Fruit fly (Drosophila melanogaster) whole organism, wandering third instar larva: ENCODE data around the gene VhaM9.7-a.
A peak's percentile ranks its signal among the peaks of the same experiment; 100 is the strongest.

Source experiments
- Abd-B ChIP-seq: fragments of >200 bp; optimal IDR thresholded peaks from 2 replicates; lab custom pipeline; 2017; ENCODE audit warnings: missing biosample characterization, missing genetic modification characterization
- Dfd ChIP-seq: fragments of >200 bp; optimal IDR thresholded peaks from 2 replicates; lab custom pipeline; 2017; ENCODE audit warnings: missing biosample characterization, missing genetic modification characterization
- Dif ChIP-seq: fragments of 200-275, 200-300 bp; sonication (Bioruptor generic); optimal IDR thresholded peaks from 2 replicates; lab custom pipeline; 2018; ENCODE audit warnings: missing biosample characterization, missing genetic modification characterization; ENCODE audit not compliant: partially characterized antibody
- GATAd ChIP-seq: sonication (Bioruptor generic); optimal IDR thresholded peaks from 2 replicates; lab custom pipeline; 2016; ENCODE audit warnings: missing biosample characterization, missing genetic modification characterization
- HLH106 ChIP-seq: fragments of 200-800 bp; optimal IDR thresholded peaks from 3 replicates; lab custom pipeline; 2019; ENCODE audit warnings: missing biosample characterization, mild to moderate bottlenecking, missing genetic modification characterization, moderate library complexity
- Hnf4 ChIP-seq: fragments of 200-800 bp; sonication (Bioruptor generic); optimal IDR thresholded peaks from 2 replicates; lab custom pipeline; 2016; ENCODE audit warnings: missing biosample characterization, mild to moderate bottlenecking, missing genetic modification characterization
- Hr78 ChIP-seq: fragments of >200 bp; optimal IDR thresholded peaks from 2 replicates; lab custom pipeline; 2017; ENCODE audit warnings: missing biosample characterization, missing genetic modification characterization
- Hr83 ChIP-seq: fragments of 200-300 bp; sonication (Bioruptor generic); optimal IDR thresholded peaks from 2 replicates; lab custom pipeline; 2016; ENCODE audit warnings: missing biosample characterization, mild to moderate bottlenecking, missing genetic modification characterization, moderate library complexity; ENCODE audit not compliant: poor library complexity, severe bottlenecking
- Jra ChIP-seq: sonication (Bioruptor generic); optimal IDR thresholded peaks from 2 replicates; lab custom pipeline; 2016; ENCODE audit warnings: missing biosample characterization, missing genetic modification characterization
- Mio ChIP-seq: sonication (Bioruptor generic); optimal IDR thresholded peaks from 2 replicates; lab custom pipeline; 2016; ENCODE audit warnings: missing biosample characterization, missing genetic modification characterization
- N ChIP-seq: fragments of >200 bp; optimal IDR thresholded peaks from 2 replicates; lab custom pipeline; 2018; ENCODE audit warnings: missing biosample characterization, missing external identifiers, missing genetic modification characterization
- OdsH ChIP-seq: fragments of 200-800 bp; sonication (Bioruptor generic); optimal IDR thresholded peaks from 2 replicates; lab custom pipeline; 2016; ENCODE audit warnings: missing biosample characterization, mild to moderate bottlenecking, missing genetic modification characterization
- Rel ChIP-seq, 2 experiments: fragments of 200-800 bp; sonication (Bioruptor generic) in 1 of 2; optimal IDR thresholded peaks; 2 replicates in 1 of 2; 3 replicates in 1 of 2; lab custom pipeline; 2016 to 2019; ENCODE audit warnings: mild to moderate bottlenecking in 2 of 2, missing biosample characterization in 2 of 2, missing genetic modification characterization in 2 of 2, moderate library complexity in 1 of 2
- Sp1 ChIP-seq: fragments of 200-800 bp; sonication (Bioruptor generic); optimal IDR thresholded peaks from 3 replicates; lab custom pipeline; 2019; ENCODE audit warnings: missing biosample characterization, mild to moderate bottlenecking, missing genetic modification characterization, moderate library complexity
- Vsx2 ChIP-seq: fragments of 200-300, 225-300 bp; sonication (Bioruptor generic); optimal IDR thresholded peaks from 2 replicates; lab custom pipeline; 2018; ENCODE audit warnings: missing biosample characterization, missing genetic modification characterization; ENCODE audit not compliant: partially characterized antibody
- br ChIP-seq: fragments of 200-800 bp; sonication (Bioruptor generic); optimal IDR thresholded peaks from 2 replicates; lab custom pipeline; 2016; ENCODE audit warnings: missing biosample characterization, missing genetic modification characterization
- brk ChIP-seq: fragments of 200-800 bp; sonication (Bioruptor generic); optimal IDR thresholded peaks from 2 replicates; lab custom pipeline; 2016; ENCODE audit warnings: missing biosample characterization, mild to moderate bottlenecking, missing genetic modification characterization
- dl ChIP-seq, 2 experiments: fragments of 175-275, 200-275 bp in 1 of 2; fragments of 200-275 bp in 1 of 2; sonication (Bioruptor generic); optimal IDR thresholded peaks; lab custom pipeline; 2018; ENCODE audit warnings: mild to moderate bottlenecking in 2 of 2, missing biosample characterization in 2 of 2, missing genetic modification characterization in 2 of 2, moderate library complexity in 2 of 2; ENCODE audit not compliant: partially characterized antibody in 2 of 2, insufficient read depth in 1 of 2
- dmrt93B ChIP-seq: fragments of 200-800 bp; sonication (Bioruptor generic); optimal IDR thresholded peaks from 2 replicates; lab custom pipeline; 2018; ENCODE audit warnings: missing biosample characterization, mild to moderate bottlenecking, missing genetic modification characterization
- dsf ChIP-seq: sonication (Bioruptor generic); optimal IDR thresholded peaks from 2 replicates; lab custom pipeline; 2016; ENCODE audit warnings: missing biosample characterization, missing genetic modification characterization, borderline replicate concordance
- ey ChIP-seq: fragments of 200-800 bp; sonication (Bioruptor generic); optimal IDR thresholded peaks from 2 replicates; lab custom pipeline; 2016; ENCODE audit warnings: missing biosample characterization, missing genetic modification characterization
- foxo ChIP-seq, 2 experiments: fragments of 200-800 bp; sonication (Bioruptor generic); optimal IDR thresholded peaks; 2 replicates in 1 of 2; 3 replicates in 1 of 2; lab custom pipeline; 2016 to 2017; ENCODE audit warnings: missing biosample characterization in 2 of 2, missing genetic modification characterization in 2 of 2
- fru ChIP-seq: fragments of 200-800 bp; sonication (Bioruptor generic); optimal IDR thresholded peaks from 3 replicates; lab custom pipeline; 2016; ENCODE audit warnings: missing biosample characterization, mild to moderate bottlenecking, missing genetic modification characterization
- h ChIP-seq: fragments of 200-800 bp; sonication (Bioruptor generic); optimal IDR thresholded peaks from 3 replicates; lab custom pipeline; 2016; ENCODE audit warnings: missing biosample characterization, mild to moderate bottlenecking, missing genetic modification characterization
- jim ChIP-seq: fragments of 175-275, 200-325 bp; sonication (Bioruptor generic); optimal IDR thresholded peaks from 2 replicates; lab custom pipeline; 2016; ENCODE audit warnings: missing biosample characterization, mild to moderate bottlenecking, missing genetic modification characterization
- lola ChIP-seq: fragments of >200 bp; optimal IDR thresholded peaks from 2 replicates; lab custom pipeline; 2017; ENCODE audit warnings: missing biosample characterization, missing genetic modification characterization
- pan ChIP-seq: fragments of >200 bp; optimal IDR thresholded peaks from 2 replicates; lab custom pipeline; 2017
- psq ChIP-seq: fragments of 200-800 bp; sonication (Bioruptor generic); optimal IDR thresholded peaks from 3 replicates; lab custom pipeline; 2017; ENCODE audit warnings: missing biosample characterization, mild to moderate bottlenecking, missing genetic modification characterization, moderate library complexity
- rgr ChIP-seq: fragments of 200-800 bp; sonication (Bioruptor generic); optimal IDR thresholded peaks from 3 replicates; lab custom pipeline; 2016; ENCODE audit warnings: missing biosample characterization, mild to moderate bottlenecking, missing genetic modification characterization
- sv ChIP-seq: fragments of 200-800 bp; sonication (Bioruptor generic); optimal IDR thresholded peaks from 3 replicates; lab custom pipeline; 2016; ENCODE audit warnings: missing biosample characterization, missing genetic modification characterization
- tai ChIP-seq: sonication (Bioruptor generic); optimal IDR thresholded peaks from 2 replicates; lab custom pipeline; 2016; ENCODE audit warnings: missing biosample characterization, missing genetic modification characterization
- usp ChIP-seq: fragments of >200 bp; optimal IDR thresholded peaks from 2 replicates; lab custom pipeline; 2017; ENCODE audit warnings: missing biosample characterization, missing genetic modification characterization
- woc ChIP-seq: sonication (Bioruptor generic); optimal IDR thresholded peaks from 2 replicates; lab custom pipeline; 2016; ENCODE audit warnings: missing biosample characterization, mild to moderate bottlenecking, missing genetic modification characterization

The VhaM9.7-a gene

dm6 chr3L:4220679-4221078 is 41.8 kb upstream of the VhaM9.7-a start:
- peak; percentile 41 for TF ChIP-seq Hr83 (GFP tag; lab: Kevin White, UChicago)
- no peak for TF ChIP-seq HLH106 (tag; lab: Kevin White, UChicago)
- TF ChIP-seq foxo (GFP tag; optimal IDR thresholded peaks at IDR 0.05; lab: Kevin White, UChicago): peak in 1 of 2 experiments; percentile 22
- no peak for TF ChIP-seq Sp1
- no peak for TF ChIP-seq ey (GFP tag; lab: Kevin White, UChicago)
- TF ChIP-seq lola: no peak
- TF ChIP-seq dmrt93B: no peak
- TF ChIP-seq dl (GFP tag; optimal IDR thresholded peaks at IDR 0.05; lab: Kevin White, UChicago; ENCODE audit: insufficient read depth in 1 of 2, partially characterized antibody in 2 of 2): no peak
- no peak for TF ChIP-seq Dfd (GFP tag; lab: Kevin White, UChicago)
- TF ChIP-seq Vsx2: no peak
- peak; percentile 4 for TF ChIP-seq psq (GFP tag; lab: Kevin White, UChicago)
- TF ChIP-seq N: no peak
- peak; percentile 58 for TF ChIP-seq fru
- TF ChIP-seq rgr: peak; percentile 56
- TF ChIP-seq h (GFP tag; lab: Kevin White, UChicago): peak; percentile 4
- peak; percentile 34 for TF ChIP-seq OdsH
- TF ChIP-seq Mio (GFP tag; lab: Kevin White, UChicago): no peak
- peak; percentile 7 for TF ChIP-seq br (GFP tag; lab: Kevin White, UChicago)
- TF ChIP-seq Rel (GFP tag; optimal IDR thresholded peaks at IDR 0.05; lab: Kevin White, UChicago): no peak
- no peak for TF ChIP-seq Rel (tag; optimal IDR thresholded peaks at IDR 0.05; lab: Kevin White, UChicago)
- TF ChIP-seq Hnf4 (GFP tag; lab: Kevin White, UChicago): peak; percentile 40
- TF ChIP-seq woc (GFP tag; lab: Kevin White, UChicago): no peak
- TF ChIP-seq, all 38 proteins: peak for 9

dm6 chr3L:4221226-4221770 is 41.2 kb upstream of the VhaM9.7-a start:
- TF ChIP-seq Sp1 (no peak), br (GFP tag; lab: Kevin White, UChicago) (no peak), tai (GFP tag; lab: Kevin White, UChicago) (no peak), Rel (GFP tag; optimal IDR thresholded peaks at IDR 0.05; lab: Kevin White, UChicago) (no peak), Rel (tag; optimal IDR thresholded peaks at IDR 0.05; lab: Kevin White, UChicago) (peak; percentile 44)

dm6 chr3L:4221792-4222191 is 40.7 kb upstream of the VhaM9.7-a start:
- TF ChIP-seq usp (no peak), pan (lab: Kevin White, UChicago) (no peak), GATAd (GFP tag; lab: Kevin White, UChicago) (no peak), ey (GFP tag; lab: Kevin White, UChicago) (no peak), Vsx2 (no peak), jim (GFP tag; lab: Kevin White, UChicago) (no peak), h (GFP tag; lab: Kevin White, UChicago) (no peak)

dm6 chr3L:4225647-4226470 is 36.6 kb upstream of the VhaM9.7-a start:
- TF ChIP-seq Rel (GFP tag; optimal IDR thresholded peaks at IDR 0.05; lab: Kevin White, UChicago) (no peak), Rel (tag; optimal IDR thresholded peaks at IDR 0.05; lab: Kevin White, UChicago) (peak; percentile 46), ey (GFP tag; lab: Kevin White, UChicago) (no peak), psq (GFP tag; lab: Kevin White, UChicago) (no peak), Hr78 (GFP tag; lab: Kevin White, UChicago) (no peak), pan (lab: Kevin White, UChicago) (no peak), dmrt93B (no peak), sv (GFP tag; lab: Kevin White, UChicago) (no peak), Hnf4 (GFP tag; lab: Kevin White, UChicago) (peak; percentile 6), Abd-B (no peak), N (no peak), brk (no peak), Jra (GFP tag; lab: Kevin White, UChicago) (no peak), OdsH (no peak), rgr (no peak), Dif (GFP tag; lab: Kevin White, UChicago) (no peak), Hr83 (GFP tag; lab: Kevin White, UChicago) (no peak), dsf (no peak)
